Worm (Caenorhabditis elegans): ENCODE data around the gene nspc-19.

nspc-19 gene

ce11 chrX:14503800-14504550 lies 24.5 kb upstream of the nspc-19 start, which contains the start of gene M163.1 (continued):
- TF ChIP-seq snpc-4 (GFP tag; optimal IDR thresholded peaks at IDR 0.05) (no peak), snpc-4 (tag; optimal IDR thresholded peaks at IDR 0.05) (no peak), rcor-1 (GFP tag; IDR thresholded peaks at IDR 0.05) (no peak), chd-7 (tag; optimal IDR thresholded peaks at IDR 0.05) (no peak)

- TF ChIP-seq dox-1 (GFP tag; IDR thresholded peaks at IDR 0.05) (no peak), nhr-80 (tag; optimal IDR thresholded peaks at IDR 0.05) (peak; percentile 38), sdz-38 (tag; optimal IDR thresholded peaks at IDR 0.05) (no peak), ztf-25 (GFP tag; IDR thresholded peaks at IDR 0.05) (no peak)
Observed at ce11 chrX:14504551-14504902, 24.0 kb upstream of the nspc-19 start.

ce11 chrX:14505578-14506353 lies 22.7 kb upstream of the nspc-19 start:
- TF ChIP-seq ztf-26 (tag; optimal IDR thresholded peaks at IDR 0.05) (peak; percentile 18), ets-4 (GFP tag; optimal IDR thresholded peaks at IDR 0.05) (peak; percentile 36), bed-2 (GFP tag; IDR thresholded peaks at IDR 0.05) (no peak), mcd-1 (GFP tag; IDR thresholded peaks at IDR 0.05) (0 out of 2 replicates have a peak, but pooled peaks have one; percentile 21), lin-40 (tag; optimal IDR thresholded peaks at IDR 0.05) (peak; percentile 36), somi-1 (GFP tag; optimal IDR thresholded peaks at IDR 0.05) (peak; percentile 55), atf-7 (tag; optimal IDR thresholded peaks at IDR 0.05) (peak; percentile 7), cebp-1 (GFP tag; IDR thresholded peaks at IDR 0.05) (no peak), cebp-1 (tag; optimal IDR thresholded peaks at IDR 0.05) (peak; percentile 73), tbp1 (GFP tag; optimal IDR thresholded peaks at IDR 0.05) (peak; percentile 16), snpc-4 (GFP tag; optimal IDR thresholded peaks at IDR 0.05) (no peak), snpc-4 (tag; optimal IDR thresholded peaks at IDR 0.05) (peak in 1 of 4 experiments; percentile 45), ztf-22 (GFP tag; optimal IDR thresholded peaks at IDR 0.05) (peak; percentile 48), aptf-2 (GFP tag; conservative IDR thresholded peaks at IDR 0.05) (no peak), hmg-1.2 (GFP tag; IDR thresholded peaks at IDR 0.05) (peak; percentile 20; the same call in 1 of the 2 replicates), madf-6 (GFP tag; IDR thresholded peaks at IDR 0.05) (0 out of 2 replicates have a peak, but pooled peaks have one; percentile 32), madf-10 (tag; optimal IDR thresholded peaks at IDR 0.05) (no peak), unc-130 (GFP tag; optimal IDR thresholded peaks at IDR 0.05) (no peak), dox-1 (GFP tag; IDR thresholded peaks at IDR 0.05) (peak; percentile 69), madf-8 (GFP tag; conservative IDR thresholded peaks at IDR 0.05) (no peak), aptf-3 (GFP tag; IDR thresholded peaks at IDR 0.05) (no peak), chd-7 (tag; optimal IDR thresholded peaks at IDR 0.05) (peak; percentile 52), egl-18 (GFP tag; IDR thresholded peaks at IDR 0.05) (no peak), egrh-3 (GFP tag; IDR thresholded peaks at IDR 0.05) (peak; percentile 79), zfh-2 (GFP tag; conservative IDR thresholded peaks at IDR 0.05) (peak; percentile 98), lin-26 (GFP tag; IDR thresholded peaks at IDR 0.05) (peak; percentile 36; the same call in 1 of the 2 replicates), let-526 (GFP tag; IDR thresholded peaks at IDR 0.05) (peak; percentile 23; the same call in 1 of the 2 replicates), ceh-27 (GFP tag; optimal IDR thresholded peaks at IDR 0.05) (peak; percentile 34), nhr-80 (tag; optimal IDR thresholded peaks at IDR 0.05) (peak; percentile 92), Y53F4B.3 (GFP tag; IDR thresholded peaks at IDR 0.05) (no peak), B0019.2 (GFP tag; conservative IDR thresholded peaks at IDR 0.05) (no peak), gei-17 (GFP tag; optimal IDR thresholded peaks at IDR 0.05) (peak; percentile 22)
